Worm (Caenorhabditis elegans): ENCODE measurements around the gene C17B7.9.

- TF ChIP-seq ceh-18 (tag; optimal IDR thresholded peaks at IDR 0.05) (no peak), tbx-2 (tag; optimal IDR thresholded peaks at IDR 0.05) (no peak), fkh-6 (tag; optimal IDR thresholded peaks at IDR 0.05) (no peak), K02D7.2 (tag; optimal IDR thresholded peaks at IDR 0.05) (no peak), hlh-8 (tag; optimal IDR thresholded peaks at IDR 0.05) (no peak), elt-2 (tag; optimal IDR thresholded peaks at IDR 0.05) (no peak), T23F11.4 (GFP tag; optimal IDR thresholded peaks at IDR 0.05) (no peak), K09A11.1 (tag; optimal IDR thresholded peaks at IDR 0.05; ENCODE audit: insufficient read depth) (no peak), ceh-48 (tag; optimal IDR thresholded peaks at IDR 0.05) (no peak)
Observed at ce11 chrV:3312067-3312666, 19.8 kb downstream of the C17B7.9 start, which contains the start of gene arrd-18.

Data from whole organism, late embryonic.